Worm (Caenorhabditis elegans) whole organism, young adult: ENCODE results near the gene K08H10.6.

Source experiments
- C17E4.6 ChIP-seq: fragments of 200-800 bp; sonication (Bioruptor generic); IDR thresholded peaks from 2 replicates; pipeline ENCODE4 v1.3.6; 2022; ENCODE audit warnings: missing genetic modification reagents, missing genetic modification characterization, missing compliant biosample characterization
- D2030.7 ChIP-seq: fragments of 200-800 bp; sonication (Bioruptor generic); IDR thresholded peaks from 2 replicates; pipeline ENCODE4 v1.3.6; 2022; ENCODE audit warnings: missing genetic modification reagents, missing genetic modification characterization, missing compliant biosample characterization
- F33H1.4 ChIP-seq: fragments of 200-800 bp; sonication (Bioruptor generic); IDR thresholded peaks from 2 replicates; pipeline ENCODE4 v1.3.6; 2022; ENCODE audit warnings: missing genetic modification reagents, missing genetic modification characterization, missing compliant biosample characterization
- F49E8.2 ChIP-seq: sonication (generic microtip); optimal IDR thresholded peaks from 3 replicates; lab custom pipeline; 2017; ENCODE audit warnings: missing genetic modification characterization, mild to moderate bottlenecking, missing compliant biosample characterization, antibody characterized with exemption, moderate library complexity; ENCODE audit not compliant: insufficient read depth
- F57C9.4 ChIP-seq: sonication (generic microtip); optimal IDR thresholded peaks from 2 replicates; lab custom pipeline; 2017; ENCODE audit warnings: mild to moderate bottlenecking, missing genetic modification characterization, missing compliant biosample characterization
- Y53F4B.3 ChIP-seq: fragments of 200-800 bp; sonication (Bioruptor generic); IDR thresholded peaks from 2 replicates; pipeline ENCODE4 v1.3.6; 2022; ENCODE audit warnings: missing genetic modification reagents, missing genetic modification characterization, missing compliant biosample characterization
- Y56A3A.18 ChIP-seq: fragments of 200-800 bp; sonication (Bioruptor generic); IDR thresholded peaks from 2 replicates; pipeline ENCODE4 v1.3.6; 2022; ENCODE audit warnings: missing genetic modification reagents, missing genetic modification characterization, missing compliant biosample characterization
- akir-1 ChIP-seq: fragments of 200-800 bp; sonication (Bioruptor generic); optimal IDR thresholded peaks from 2 replicates; lab custom pipeline; 2018; ENCODE audit warnings: mild to moderate bottlenecking, missing genetic modification characterization, moderate library complexity, missing compliant biosample characterization
- ama-1 ChIP-seq, 3 experiments: fragments of 150-350 bp in 1 of 3; sonication (generic microtip) in 2 of 3; optimal IDR thresholded peaks; 2 replicates each; lab custom pipeline; 2014 to 2018; ENCODE audit warnings: missing biosample characterization in 2 of 3, missing genetic modification characterization in 2 of 3, missing genetic modification reagents in 2 of 3
- aptf-2 ChIP-seq: fragments of 200-800 bp; sonication (Bioruptor generic); conservative IDR thresholded peaks from 2 replicates; pipeline ENCODE4 v1.3.6; 2022; ENCODE audit warnings: missing genetic modification reagents, missing genetic modification characterization, missing compliant biosample characterization
- atf-7 ChIP-seq: sonication (generic microtip); optimal IDR thresholded peaks from 2 replicates; lab custom pipeline; 2017; ENCODE audit warnings: mild to moderate bottlenecking, missing genetic modification characterization, missing compliant biosample characterization
- attf-3 ChIP-seq: fragments of 200-800 bp; sonication (Bioruptor generic); conservative IDR thresholded peaks from 2 replicates; pipeline ENCODE4 v1.3.6; 2022; ENCODE audit warnings: missing genetic modification reagents, missing genetic modification characterization, missing compliant biosample characterization
- cebp-1 ChIP-seq, 2 experiments: fragments of 200-800 bp in 1 of 2; sonication (Bioruptor generic) in 1 of 2; sonication (generic microtip) in 1 of 2; IDR thresholded peaks in 1 of 2; optimal IDR thresholded peaks in 1 of 2; 2 replicates each; pipeline versions ENCODE4 v1.3.6 to Lab custom; 2017 to 2022; ENCODE audit warnings: missing compliant biosample characterization in 2 of 2, missing genetic modification characterization in 2 of 2, mild to moderate bottlenecking in 1 of 2, missing genetic modification reagents in 1 of 2, moderate library complexity in 1 of 2
- ceh-27 ChIP-seq: fragments of 200-800 bp; sonication (Bioruptor generic); optimal IDR thresholded peaks from 2 replicates; lab custom pipeline; 2018; ENCODE audit warnings: mild to moderate bottlenecking, missing genetic modification characterization, moderate library complexity, missing compliant biosample characterization
- ceh-58 ChIP-seq: fragments of 200-800 bp; sonication (Bioruptor generic); IDR thresholded peaks from 2 replicates; pipeline ENCODE4 v1.3.6; 2022; ENCODE audit warnings: missing genetic modification characterization, missing compliant biosample characterization
- dox-1 ChIP-seq: fragments of 200-800 bp; sonication (Bioruptor generic); IDR thresholded peaks from 2 replicates; pipeline ENCODE4 v1.3.6; 2022; ENCODE audit warnings: missing genetic modification reagents, missing genetic modification characterization, missing compliant biosample characterization
- ets-4 ChIP-seq: fragments of 200-800 bp; sonication (Bioruptor generic); optimal IDR thresholded peaks from 2 replicates; lab custom pipeline; 2018; ENCODE audit warnings: mild to moderate bottlenecking, missing genetic modification characterization, missing compliant biosample characterization
- gei-17 ChIP-seq: fragments of 200-800 bp; sonication (Bioruptor generic); optimal IDR thresholded peaks from 2 replicates; lab custom pipeline; 2018; ENCODE audit warnings: mild to moderate bottlenecking, missing genetic modification characterization, missing compliant biosample characterization
- let-607 ChIP-seq, 2 experiments: fragments of 200-800 bp in 1 of 2; sonication (Bioruptor generic) in 1 of 2; sonication (generic microtip) in 1 of 2; optimal IDR thresholded peaks; 2 replicates each; lab custom pipeline; 2016 to 2018; ENCODE audit warnings: mild to moderate bottlenecking in 2 of 2, missing compliant biosample characterization in 2 of 2, missing genetic modification characterization in 2 of 2, moderate library complexity in 2 of 2, missing genotype in 1 of 2
- lin-26 ChIP-seq: fragments of 200-800 bp; sonication (Bioruptor generic); IDR thresholded peaks from 2 replicates; pipeline ENCODE4 v1.3.6; 2022; ENCODE audit warnings: missing genetic modification reagents, missing genetic modification characterization, missing compliant biosample characterization
- lin-35 ChIP-seq, 3 experiments: fragments of 150-350 bp in 2 of 3; sonication (generic microtip) in 1 of 3; optimal IDR thresholded peaks; 2 replicates each; lab custom pipeline; 2014 to 2018; ENCODE audit warnings: missing biosample characterization in 3 of 3, missing genetic modification characterization in 3 of 3, missing genetic modification reagents in 3 of 3
- lin-54 ChIP-seq: fragments of 200-800 bp; sonication (Bioruptor generic); optimal IDR thresholded peaks from 2 replicates; lab custom pipeline; 2018; ENCODE audit warnings: mild to moderate bottlenecking, missing genetic modification characterization, missing compliant biosample characterization
- lsy-27 ChIP-seq: sonication (generic microtip); optimal IDR thresholded peaks from 2 replicates; lab custom pipeline; 2017; ENCODE audit warnings: missing genetic modification characterization, mild to moderate bottlenecking, missing compliant biosample characterization, antibody characterized with exemption, missing genotype, borderline replicate concordance; ENCODE audit not compliant: insufficient read depth
- madf-3 ChIP-seq: fragments of 200-800 bp; sonication (Bioruptor generic); IDR thresholded peaks from 2 replicates; pipeline ENCODE4 v1.3.6; 2022; ENCODE audit warnings: missing genetic modification reagents, missing genetic modification characterization, missing compliant biosample characterization
- nfya-1 ChIP-seq: sonication (generic microtip); optimal IDR thresholded peaks from 2 replicates; lab custom pipeline; 2017; ENCODE audit warnings: antibody characterized with exemption, missing compliant biosample characterization, missing genetic modification characterization, borderline replicate concordance; ENCODE audit not compliant: insufficient read depth
- nhr-179 ChIP-seq: sonication (generic microtip); optimal IDR thresholded peaks from 2 replicates; lab custom pipeline; 2016; ENCODE audit warnings: mild to moderate bottlenecking, missing genetic modification characterization, missing compliant biosample characterization
- nhr-27 ChIP-seq: fragments of 200-800 bp; sonication (Bioruptor generic); optimal IDR thresholded peaks from 2 replicates; lab custom pipeline; 2018; ENCODE audit warnings: mild to moderate bottlenecking, missing genetic modification characterization, moderate library complexity, missing compliant biosample characterization
- rec-8 ChIP-seq, 2 experiments: sonication (generic microtip); optimal IDR thresholded peaks; 2 replicates each; lab custom pipeline; 2016; ENCODE audit warnings: mild to moderate bottlenecking in 2 of 2, missing genetic modification characterization in 2 of 2, missing genetic modification reagents in 2 of 2, missing genotype in 2 of 2, missing biosample characterization in 1 of 2, missing compliant biosample characterization in 1 of 2, moderate library complexity in 1 of 2
- repo-1 ChIP-seq: sonication (generic microtip); optimal IDR thresholded peaks from 2 replicates; lab custom pipeline; 2017; ENCODE audit warnings: mild to moderate bottlenecking, missing genetic modification characterization, missing compliant biosample characterization
- rpc-1 ChIP-seq, 2 experiments: fragments of 150-350 bp in 1 of 2; sonication (generic microtip) in 1 of 2; optimal IDR thresholded peaks; 2 replicates each; lab custom pipeline; 2014 to 2018; ENCODE audit warnings: missing biosample characterization in 1 of 2, missing genetic modification characterization in 1 of 2, missing genetic modification reagents in 1 of 2, missing genotype in 1 of 2
- snpc-1.3 ChIP-seq: sonication (generic microtip); optimal IDR thresholded peaks from 2 replicates; lab custom pipeline; 2017; ENCODE audit warnings: missing genetic modification characterization, mild to moderate bottlenecking, missing compliant biosample characterization, antibody characterized with exemption, moderate library complexity, missing genotype, missing genetic modification reagents; ENCODE audit not compliant: insufficient read depth
- snpc-4 ChIP-seq, 5 experiments: fragments of 150-350 bp in 1 of 5; sonication (generic microtip) in 4 of 5; optimal IDR thresholded peaks; 2 replicates each; lab custom pipeline; 2014 to 2018; ENCODE audit warnings: missing genetic modification characterization in 5 of 5, missing biosample characterization in 3 of 5, antibody characterized with exemption in 2 of 5, mild to moderate bottlenecking in 2 of 5, missing compliant biosample characterization in 2 of 5, missing genotype in 2 of 5, moderate library complexity in 2 of 5, missing genetic modification reagents in 1 of 5
- somi-1 ChIP-seq: fragments of 200-800 bp; sonication (Bioruptor generic); optimal IDR thresholded peaks from 2 replicates; lab custom pipeline; 2018; ENCODE audit warnings: mild to moderate bottlenecking, missing genetic modification characterization, missing compliant biosample characterization
- ztf-25 ChIP-seq: fragments of 200-800 bp; sonication (Bioruptor generic); IDR thresholded peaks from 2 replicates; pipeline ENCODE4 v1.3.6; 2022; ENCODE audit warnings: missing genetic modification reagents, missing genetic modification characterization, missing compliant biosample characterization
- ztf-28 ChIP-seq: fragments of 200-800 bp; sonication (Bioruptor generic); IDR thresholded peaks from 2 replicates; pipeline ENCODE4 v1.3.6; 2022; ENCODE audit warnings: missing genetic modification reagents, missing genetic modification characterization, missing compliant biosample characterization

Gene K08H10.6

ce11 chrV:10023062-10023536 lies 27.4 kb upstream of the K08H10.6 start (continued):
- TF ChIP-seq C17E4.6 (peak; percentile 61; the same call in 1 of the 2 replicates), dox-1 (GFP tag; lab: Robert Waterston, UW) (no peak), D2030.7 (GFP tag; lab: Robert Waterston, UW) (peak; percentile 93), F57C9.4 (tag; lab: Kevin White, UChicago) (no peak), Y53F4B.3 (GFP tag; lab: Robert Waterston, UW) (0 out of 2 replicates have a peak, but pooled peaks have one; percentile 37), gei-17 (GFP tag; lab: Kevin White, UChicago) (no peak), ztf-25 (GFP tag; lab: Robert Waterston, UW) (peak; percentile 63; the same call in 1 of the 2 replicates), attf-3 (GFP tag; lab: Robert Waterston, UW) (no peak), akir-1 (GFP tag; lab: Kevin White, UChicago) (no peak), lin-26 (GFP tag; lab: Robert Waterston, UW) (0 out of 2 replicates have a peak, but pooled peaks have one; percentile 28), ztf-28 (no peak), lin-35 (GFP tag; optimal IDR thresholded peaks at IDR 0.05; lab: Kevin White, UChicago) (peak in 1 of 3 experiments; percentile 20), somi-1 (GFP tag; lab: Kevin White, UChicago) (no peak), rec-8 (tag; optimal IDR thresholded peaks at IDR 0.05; lab: Kevin White, UChicago) (peak in 1 of 2 experiments; percentile 61), cebp-1 (GFP tag; IDR thresholded peaks at IDR 0.05; lab: Robert Waterston, UW) (no peak), cebp-1 (tag; optimal IDR thresholded peaks at IDR 0.05; lab: Kevin White, UChicago) (peak; percentile 3), ets-4 (no peak), atf-7 (tag; lab: Kevin White, UChicago) (no peak), let-607 (tag; optimal IDR thresholded peaks at IDR 0.05; lab: Kevin White, UChicago) (no peak), ceh-27 (no peak), snpc-1.3 (tag; lab: Kevin White, UChicago) (peak; percentile 88), F49E8.2 (tag; lab: Kevin White, UChicago) (peak; percentile 82), Y56A3A.18 (no peak), F33H1.4 (GFP tag; lab: Robert Waterston, UW) (0 out of 2 replicates have a peak, but pooled peaks have one; percentile 7), nhr-27 (peak; percentile 80), repo-1 (tag; lab: Kevin White, UChicago) (peak; percentile 66), snpc-4 (GFP tag; optimal IDR thresholded peaks at IDR 0.05; lab: Kevin White, UChicago) (peak; percentile 70), snpc-4 (tag; optimal IDR thresholded peaks at IDR 0.05; lab: Kevin White, UChicago) (peak in 3 of 4 experiments; percentile 17 to 69 (median 41)), madf-3 (GFP tag; lab: Robert Waterston, UW) (no peak), ceh-58 (GFP tag; lab: Robert Waterston, UW) (no peak), aptf-2 (GFP tag; lab: Robert Waterston, UW) (no peak), nfya-1 (tag; lab: Kevin White, UChicago) (no peak), nhr-179 (no peak), ama-1 (optimal IDR thresholded peaks at IDR 0.05; lab: Kevin White, UChicago) (no peak), ama-1 (GFP tag; optimal IDR thresholded peaks at IDR 0.05; lab: Kevin White, UChicago) (peak; percentile 33 to 73), lin-54 (GFP tag; lab: Kevin White, UChicago) (peak; percentile 49), rpc-1 (optimal IDR thresholded peaks at IDR 0.05; lab: Kevin White, UChicago) (no peak), rpc-1 (tag; optimal IDR thresholded peaks at IDR 0.05; lab: Kevin White, UChicago) (peak; percentile 12), lsy-27 (no peak)
- TF ChIP-seq, all 124 proteins: peak for 34
